Fruit fly (Drosophila melanogaster) whole organism, embryonic: Measurements from ENCODE around the gene Hph.
A peak's percentile ranks its signal among the peaks of the same experiment; 100 is the strongest.

ENCODE experiments used
- Aef1 ChIP-seq: fragments of 200-800 bp; sonication (Bioruptor generic); IDR thresholded peaks from 3 replicates; pipeline ENCODE4 v1.3.6; 2022; ENCODE audit warnings: missing biosample characterization, missing genetic modification characterization
- Atf6 ChIP-seq: fragments of 200-800 bp; sonication (Bioruptor generic); IDR thresholded peaks from 2 replicates; pipeline ENCODE4 v1.3.6; 2022; ENCODE audit warnings: missing biosample characterization, missing genetic modification characterization
- Bdp1 ChIP-seq: fragments of 200-800 bp; sonication (Bioruptor generic); optimal IDR thresholded peaks from 3 replicates; lab custom pipeline; 2016; ENCODE audit warnings: missing biosample characterization, missing genetic modification characterization
- Blimp-1 ChIP-seq: fragments of 200-800 bp; sonication (Bioruptor generic); optimal IDR thresholded peaks from 3 replicates; lab custom pipeline; 2018; ENCODE audit warnings: missing biosample characterization, missing genetic modification characterization, mild to moderate bottlenecking, moderate library complexity, missing genetic modification reagents
- CG10147 ChIP-seq: fragments of 200-800 bp; sonication (Bioruptor generic); optimal IDR thresholded peaks from 2 replicates; lab custom pipeline; 2019; ENCODE audit warnings: missing biosample characterization, mild to moderate bottlenecking, missing genetic modification characterization, moderate library complexity
- CG10321 ChIP-seq: fragments of 200-800 bp; sonication (Bioruptor generic); IDR thresholded peaks from 2 replicates; pipeline ENCODE4 v1.3.6; 2022; ENCODE audit warnings: missing biosample characterization, missing genetic modification characterization
- CG10366 ChIP-seq: fragments of 200-800 bp; sonication (Bioruptor generic); IDR thresholded peaks from 2 replicates; pipeline ENCODE4 v1.3.6; 2022; ENCODE audit warnings: missing biosample characterization, missing genetic modification characterization
- CG10654 ChIP-seq: fragments of 200-800 bp; sonication (Bioruptor generic); optimal IDR thresholded peaks from 2 replicates; lab custom pipeline; 2016; ENCODE audit warnings: missing biosample characterization, missing genetic modification characterization
- CG10959 ChIP-seq: fragments of 200-800 bp; sonication (Bioruptor generic); IDR thresholded peaks from 2 replicates; pipeline ENCODE4 v1.3.6; 2022; ENCODE audit warnings: missing biosample characterization, missing genetic modification characterization
- CG1233 ChIP-seq: fragments of 200-800 bp; sonication (Bioruptor generic); optimal IDR thresholded peaks from 4 replicates; lab custom pipeline; 2018; ENCODE audit warnings: missing biosample characterization, mild to moderate bottlenecking, missing genetic modification characterization
- CG13123 ChIP-seq: fragments of 200-800 bp; sonication (Bioruptor generic); optimal IDR thresholded peaks from 2 replicates; lab custom pipeline; 2016; ENCODE audit warnings: missing biosample characterization, missing genetic modification characterization
- CG32772 ChIP-seq: fragments of 200-800 bp; sonication (Bioruptor generic); IDR thresholded peaks from 2 replicates; pipeline ENCODE4 v1.3.6; 2022; ENCODE audit warnings: missing biosample characterization, missing genetic modification characterization
- CG33557 ChIP-seq: fragments of 200-800 bp; sonication (Bioruptor generic); optimal IDR thresholded peaks from 2 replicates; lab custom pipeline; 2019; ENCODE audit warnings: missing biosample characterization, mild to moderate bottlenecking, missing genetic modification characterization, moderate library complexity
- CG34422 ChIP-seq: fragments of 200-800 bp; sonication (Bioruptor generic); IDR thresholded peaks from 3 replicates; pipeline ENCODE4 v1.3.6; 2022; ENCODE audit warnings: missing biosample characterization, missing genetic modification characterization
- CG3995 ChIP-seq: fragments of 200-800 bp; sonication (Bioruptor generic); optimal IDR thresholded peaks from 3 replicates; lab custom pipeline; 2016; ENCODE audit warnings: missing biosample characterization, missing genetic modification characterization
- CG4424 ChIP-seq: fragments of 200-800 bp; sonication (Bioruptor generic); optimal IDR thresholded peaks from 3 replicates; lab custom pipeline; 2016; ENCODE audit warnings: missing biosample characterization, missing genetic modification characterization
- CG6654 ChIP-seq: fragments of 200-800 bp; sonication (Bioruptor generic); optimal IDR thresholded peaks from 2 replicates; lab custom pipeline; 2017; ENCODE audit warnings: missing biosample characterization, mild to moderate bottlenecking, missing genetic modification characterization
- CG7556 ChIP-seq: fragments of 200-800 bp; sonication (Bioruptor generic); optimal IDR thresholded peaks from 2 replicates; lab custom pipeline; 2017; ENCODE audit warnings: missing biosample characterization, mild to moderate bottlenecking, missing genetic modification characterization
- CG7987 ChIP-seq: fragments of 200-800 bp; sonication (Bioruptor generic); optimal IDR thresholded peaks from 2 replicates; lab custom pipeline; 2018; ENCODE audit warnings: missing biosample characterization, mild to moderate bottlenecking, missing genetic modification characterization, moderate library complexity
- CG9797 ChIP-seq: fragments of 200-800 bp; sonication (Bioruptor generic); optimal IDR thresholded peaks from 3 replicates; lab custom pipeline; 2018; ENCODE audit warnings: missing biosample characterization, mild to moderate bottlenecking, missing genetic modification characterization
- Dad ChIP-seq: fragments of 200-800 bp; sonication (Bioruptor generic); optimal IDR thresholded peaks from 3 replicates; lab custom pipeline; 2016; ENCODE audit warnings: missing biosample characterization, missing genetic modification characterization
- Dp ChIP-seq: fragments of 200-800 bp; sonication (Bioruptor generic); optimal IDR thresholded peaks from 2 replicates; lab custom pipeline; 2018; ENCODE audit warnings: missing biosample characterization, mild to moderate bottlenecking, missing genetic modification characterization, moderate library complexity
- Ets97D ChIP-seq: fragments of 200-800 bp; sonication (Bioruptor generic); optimal IDR thresholded peaks from 3 replicates; lab custom pipeline; 2016; ENCODE audit warnings: missing biosample characterization, missing genetic modification characterization
- GATAe ChIP-seq: fragments of 200-800 bp; sonication (Bioruptor generic); conservative IDR thresholded peaks from 2 replicates; pipeline ENCODE4 v1.3.6; 2022; ENCODE audit warnings: missing biosample characterization, missing genetic modification characterization
- HLH54F ChIP-seq: fragments of 200-800 bp; sonication (Bioruptor generic); optimal IDR thresholded peaks from 3 replicates; lab custom pipeline; 2016; ENCODE audit warnings: missing biosample characterization, missing genetic modification characterization
- Hand ChIP-seq: fragments of 200-800 bp; sonication (Bioruptor generic); optimal IDR thresholded peaks from 2 replicates; lab custom pipeline; 2017; ENCODE audit warnings: mild to moderate bottlenecking, missing biosample characterization, missing genetic modification reagents, missing genetic modification characterization
- Meics ChIP-seq: fragments of 200-800 bp; sonication (Bioruptor generic); optimal IDR thresholded peaks from 2 replicates; lab custom pipeline; 2017; ENCODE audit warnings: missing biosample characterization, mild to moderate bottlenecking, missing genetic modification characterization
- NFAT ChIP-seq: fragments of 200-800 bp; sonication (Bioruptor generic); IDR thresholded peaks from 2 replicates; pipeline ENCODE4 v1.3.6; 2022; ENCODE audit warnings: missing biosample characterization, missing genetic modification characterization
- Pdp1 ChIP-seq, 2 experiments: fragments of 200-800 bp; sonication (Bioruptor generic); optimal IDR thresholded peaks; 3 replicates each; lab custom pipeline; 2016; ENCODE audit warnings: missing biosample characterization in 2 of 2, missing genetic modification characterization in 2 of 2, mild to moderate bottlenecking in 1 of 2, moderate library complexity in 1 of 2
- Ravus ChIP-seq: fragments of 200-800 bp; sonication (Bioruptor generic); IDR thresholded peaks from 2 replicates; pipeline ENCODE4 v1.3.6; 2022; ENCODE audit warnings: missing biosample characterization, missing genetic modification characterization
- Scr ChIP-seq: fragments of 200-800 bp; sonication (Bioruptor generic); IDR thresholded peaks from 2 replicates; pipeline ENCODE4 v1.3.6; 2022; ENCODE audit warnings: missing biosample characterization, missing genetic modification characterization; ENCODE audit not compliant: partially characterized antibody
- Sry-β ChIP-seq: fragments of 200-800 bp; sonication (Bioruptor generic); optimal IDR thresholded peaks from 2 replicates; lab custom pipeline; 2018; ENCODE audit warnings: missing biosample characterization, mild to moderate bottlenecking, missing genetic modification characterization, moderate library complexity
- Xrp1 ChIP-seq: fragments of 200-800 bp; sonication (Bioruptor generic); IDR thresholded peaks from 2 replicates; pipeline ENCODE4 v1.3.6; 2022; ENCODE audit warnings: missing biosample characterization, missing genetic modification characterization
- YL-1 ChIP-seq: fragments of 200-800 bp; sonication (Bioruptor generic); optimal IDR thresholded peaks from 3 replicates; lab custom pipeline; 2017; ENCODE audit warnings: missing biosample characterization, mild to moderate bottlenecking, missing genetic modification characterization
- bcd ChIP-seq: fragments of 200-800 bp; sonication (Bioruptor generic); optimal IDR thresholded peaks from 2 replicates; lab custom pipeline; 2017; ENCODE audit warnings: missing biosample characterization, mild to moderate bottlenecking, missing genetic modification characterization
- caup ChIP-seq: fragments of 200-800 bp; sonication (Bioruptor generic); optimal IDR thresholded peaks from 3 replicates; lab custom pipeline; 2017; ENCODE audit warnings: missing biosample characterization, mild to moderate bottlenecking, missing genetic modification characterization, moderate library complexity; ENCODE audit not compliant: severe bottlenecking
- gce ChIP-seq: fragments of 200-800 bp; sonication (Bioruptor generic); IDR thresholded peaks from 3 replicates; pipeline ENCODE4 v1.3.6; 2022; ENCODE audit warnings: missing biosample characterization, missing genetic modification characterization
- gem ChIP-seq: fragments of 200-800 bp; sonication (Bioruptor generic); optimal IDR thresholded peaks from 2 replicates; lab custom pipeline; 2019; ENCODE audit warnings: missing biosample characterization, mild to moderate bottlenecking, missing genetic modification characterization, moderate library complexity
- gt ChIP-seq: fragments of 200-800 bp; sonication (Bioruptor generic); IDR thresholded peaks from 2 replicates; pipeline ENCODE4 v1.3.6; 2022; ENCODE audit warnings: missing biosample characterization, missing genetic modification characterization
- insv ChIP-seq, 2 experiments: fragments of 200-800 bp; sonication (Bioruptor generic); optimal IDR thresholded peaks; 3 replicates each; lab custom pipeline; 2016 to 2018; ENCODE audit warnings: missing biosample characterization in 2 of 2, missing genetic modification characterization in 2 of 2
- kay ChIP-seq: fragments of 200-800 bp; sonication (Bioruptor generic); optimal IDR thresholded peaks from 2 replicates; lab custom pipeline; 2016; ENCODE audit warnings: missing biosample characterization, missing genetic modification characterization
- lbe ChIP-seq: fragments of 200-800 bp; sonication (Bioruptor generic); optimal IDR thresholded peaks from 2 replicates; lab custom pipeline; 2016; ENCODE audit warnings: missing biosample characterization, mild to moderate bottlenecking, missing genetic modification characterization
- mirr ChIP-seq: fragments of 200-800 bp; sonication (Bioruptor generic); optimal IDR thresholded peaks from 3 replicates; lab custom pipeline; 2018; ENCODE audit warnings: missing biosample characterization, mild to moderate bottlenecking, missing genetic modification characterization
- nerfin-1 ChIP-seq: fragments of 200-800 bp; sonication (Bioruptor generic); optimal IDR thresholded peaks from 3 replicates; lab custom pipeline; 2019; ENCODE audit warnings: missing biosample characterization, mild to moderate bottlenecking, missing genetic modification characterization, moderate library complexity
- odd ChIP-seq: fragments of 200-800 bp; sonication (Bioruptor generic); optimal IDR thresholded peaks from 2 replicates; lab custom pipeline; 2017; ENCODE audit warnings: missing biosample characterization, mild to moderate bottlenecking, missing genetic modification characterization
- pb ChIP-seq: fragments of 200-800 bp; sonication (Bioruptor generic); optimal IDR thresholded peaks from 3 replicates; lab custom pipeline; 2016; ENCODE audit warnings: missing biosample characterization, missing genetic modification characterization
- schlank ChIP-seq: fragments of 200-800 bp; sonication (Bioruptor generic); optimal IDR thresholded peaks from 2 replicates; lab custom pipeline; 2018; ENCODE audit warnings: missing biosample characterization, mild to moderate bottlenecking, missing genetic modification characterization
- tap ChIP-seq: fragments of 200-800 bp; optimal IDR thresholded peaks from 3 replicates; lab custom pipeline; 2019; ENCODE audit warnings: missing biosample characterization, mild to moderate bottlenecking, missing genetic modification characterization, moderate library complexity
- toy ChIP-seq: fragments of 200-800 bp; sonication (Bioruptor generic); IDR thresholded peaks from 2 replicates; pipeline ENCODE4 v1.3.6; 2022; ENCODE audit warnings: missing biosample characterization, missing genetic modification characterization

Hph gene

DNA sequence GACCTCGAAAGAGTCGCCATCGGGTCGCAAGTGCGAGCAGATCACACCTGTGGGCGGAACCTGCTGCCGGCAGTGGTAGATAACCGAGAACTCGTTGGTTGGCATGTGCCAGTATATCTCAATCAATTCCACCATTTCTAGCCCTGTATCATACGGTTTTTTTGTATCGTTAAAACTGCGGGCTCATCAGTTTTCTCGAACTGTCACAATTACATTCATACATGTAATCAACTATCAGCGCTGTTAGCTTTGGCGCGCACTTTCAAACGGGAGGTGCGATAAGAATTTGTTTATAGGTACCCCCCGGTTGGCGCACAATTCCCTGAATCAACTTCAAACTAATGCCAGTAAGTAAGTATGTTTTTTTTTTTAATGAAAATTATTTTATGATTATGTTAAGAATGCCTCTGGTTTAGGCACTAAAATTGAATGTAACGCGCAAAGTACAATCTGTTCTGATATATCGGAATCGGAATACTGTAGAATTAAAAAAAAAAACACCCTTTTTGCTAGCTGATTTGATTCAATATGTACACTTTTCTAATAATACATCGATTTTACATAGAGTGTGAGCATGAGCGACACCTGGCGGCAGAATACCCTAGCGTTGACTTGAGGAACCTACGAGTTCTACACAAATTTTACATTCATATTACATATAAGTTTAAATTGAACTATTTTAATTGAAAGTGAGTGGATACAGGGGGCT is 41.9 kb downstream of the Hph start (continued):
- peak in 1 of 2 experiments; percentile 33 for TF ChIP-seq insv (GFP tag; optimal IDR thresholded peaks at IDR 0.05; lab: Kevin White, UChicago)
- peak; percentile 33 for TF ChIP-seq Scr (GFP tag; lab: Robert Waterston, UW)
- TF ChIP-seq CG10366 (GFP tag; lab: Robert Waterston, UW): peak; percentile 91
- TF ChIP-seq Sry-β: no peak
- no peak for TF ChIP-seq tap (tag; lab: Kevin White, UChicago)
- TF ChIP-seq CG9797 (GFP tag; lab: Kevin White, UChicago): no peak
- TF ChIP-seq Xrp1 (GFP tag; lab: Robert Waterston, UW): 0 out of 2 replicates have a peak, but pooled peaks have one; percentile 12
- TF ChIP-seq CG34422 (GFP tag; lab: Robert Waterston, UW): peak; percentile 70
- TF ChIP-seq Hand (GFP tag; lab: Kevin White, UChicago): no peak
- 0 out of 3 replicates have a peak, but pooled peaks have one; percentile 6 for TF ChIP-seq gce
- no peak for TF ChIP-seq CG10321 (GFP tag; lab: Robert Waterston, UW)
- peak; percentile 84 for TF ChIP-seq NFAT
- TF ChIP-seq kay: peak; percentile 29
- peak; percentile 33 for TF ChIP-seq CG1233
- peak; percentile 41; the same call in 1 of the 2 replicates for TF ChIP-seq CG10959
- TF ChIP-seq schlank (tag; lab: Kevin White, UChicago): no peak
- peak; percentile 28 for TF ChIP-seq Ets97D (GFP tag; lab: Kevin White, UChicago)
- TF ChIP-seq GATAe: no peak
- peak; percentile 56 for TF ChIP-seq Dad
- TF ChIP-seq caup (GFP tag; lab: Kevin White, UChicago): peak; percentile 52
- TF ChIP-seq Aef1 (GFP tag; lab: Robert Waterston, UW): peak; percentile 62
- TF ChIP-seq CG32772: peak; percentile 83
- no peak for TF ChIP-seq mirr
- peak; percentile 14 for TF ChIP-seq CG10147 (GFP tag; lab: Kevin White, UChicago)
- TF ChIP-seq CG7987 (GFP tag; lab: Kevin White, UChicago): peak; percentile 32
- no peak for TF ChIP-seq odd (GFP tag; lab: Kevin White, UChicago)
- peak; percentile 39 for TF ChIP-seq CG13123
- TF ChIP-seq CG33557 (GFP tag; lab: Kevin White, UChicago): peak; percentile 40
- no peak for TF ChIP-seq gt
- peak; percentile 64 for TF ChIP-seq Dp (GFP tag; lab: Kevin White, UChicago)
- peak; percentile 69 for TF ChIP-seq HLH54F (GFP tag; lab: Kevin White, UChicago)
- TF ChIP-seq CG4424: peak; percentile 56
- peak; percentile 50 to 71 for TF ChIP-seq Pdp1 (GFP tag; optimal IDR thresholded peaks at IDR 0.05; lab: Kevin White, UChicago)
- no peak for TF ChIP-seq YL-1 (GFP tag; lab: Kevin White, UChicago)
- no peak for TF ChIP-seq Ravus (GFP tag; lab: Robert Waterston, UW)
- TF ChIP-seq Meics (GFP tag; lab: Kevin White, UChicago): peak; percentile 60
- TF ChIP-seq CG7556: peak; percentile 36
- TF ChIP-seq CG10654: peak; percentile 35
- peak; percentile 3 for TF ChIP-seq lbe (GFP tag; lab: Kevin White, UChicago)
- TF ChIP-seq CG6654 (GFP tag; lab: Kevin White, UChicago): no peak
- TF ChIP-seq Atf6 (GFP tag; lab: Robert Waterston, UW): no peak
- no peak for TF ChIP-seq toy
- peak; percentile 61 for TF ChIP-seq Blimp-1 (GFP tag; lab: Kevin White, UChicago)
- TF ChIP-seq bcd (GFP tag; lab: Kevin White, UChicago): peak; percentile 61
- TF ChIP-seq CG3995 (GFP tag; lab: Kevin White, UChicago): peak; percentile 21
- no peak for TF ChIP-seq nerfin-1 (tag; lab: Kevin White, UChicago)
- peak; percentile 18 for TF ChIP-seq pb (GFP tag; lab: Kevin White, UChicago)
- peak; percentile 57 for TF ChIP-seq gem (tag; lab: Kevin White, UChicago)
- TF ChIP-seq Bdp1 (GFP tag; lab: Kevin White, UChicago): peak; percentile 60
